Worm (Caenorhabditis elegans) whole organism, L1 larva: Measurements from ENCODE around the gene clc-22.

Source experiments
- F16B12.6 ChIP-seq: fragments of 150-350 bp; optimal IDR thresholded peaks from 2 replicates; lab custom pipeline; 2014; ENCODE audit warnings: missing biosample characterization, missing genetic modification characterization
- aha-1 ChIP-seq: fragments of 150-350 bp; optimal IDR thresholded peaks from 2 replicates; lab custom pipeline; 2014; ENCODE audit warnings: missing biosample characterization, missing genetic modification characterization
- ama-1 ChIP-seq: fragments of 150-350 bp; optimal IDR thresholded peaks from 2 replicates; lab custom pipeline; 2014
- blmp-1 ChIP-seq: fragments of 150-350 bp; optimal IDR thresholded peaks from 2 replicates; lab custom pipeline; 2014; ENCODE audit warnings: missing biosample characterization, missing genetic modification characterization
- ceh-82 ChIP-seq, 3 experiments: fragments of 150-350 bp in 1 of 3; sonication (generic microtip) in 2 of 3; optimal IDR thresholded peaks; 2 replicates each; lab custom pipeline; 2014 to 2017; ENCODE audit warnings: missing biosample characterization in 3 of 3, missing genetic modification characterization in 3 of 3
- lin-39 ChIP-seq: fragments of 150-350 bp; optimal IDR thresholded peaks from 2 replicates; lab custom pipeline; 2014; ENCODE audit warnings: missing biosample characterization, missing genetic modification reagents, missing genetic modification characterization
- lir-3 ChIP-seq: sonication (generic microtip); optimal IDR thresholded peaks from 2 replicates; lab custom pipeline; 2016; ENCODE audit warnings: mild to moderate bottlenecking, missing genetic modification characterization, moderate library complexity, missing compliant biosample characterization; ENCODE audit not compliant: poor library complexity
- lsy-2 ChIP-seq, 2 experiments: fragments of 150-350 bp; optimal IDR thresholded peaks; 2 replicates each; lab custom pipeline; 2014; ENCODE audit warnings: missing biosample characterization in 2 of 2, missing genetic modification characterization in 2 of 2
- nhr-71 ChIP-seq: sonication (generic microtip); optimal IDR thresholded peaks from 2 replicates; lab custom pipeline; 2016; ENCODE audit warnings: mild to moderate bottlenecking, missing genetic modification characterization, moderate library complexity, missing compliant biosample characterization
- nhr-76 ChIP-seq: sonication (generic microtip); optimal IDR thresholded peaks from 2 replicates; lab custom pipeline; 2017; ENCODE audit warnings: missing biosample characterization, missing genetic modification characterization
- pag-3 ChIP-seq: sonication (generic microtip); optimal IDR thresholded peaks from 2 replicates; lab custom pipeline; 2017; ENCODE audit warnings: missing genetic modification characterization, mild to moderate bottlenecking, missing compliant biosample characterization, antibody characterized with exemption, borderline replicate concordance; ENCODE audit not compliant: insufficient read depth
- skn-1 ChIP-seq: fragments of 150-350 bp; optimal IDR thresholded peaks from 2 replicates; lab custom pipeline; 2014; ENCODE audit warnings: missing biosample characterization, missing genetic modification characterization
- snpc-4 ChIP-seq: fragments of 150-350 bp; optimal IDR thresholded peaks from 2 replicates; lab custom pipeline; 2014; ENCODE audit warnings: missing biosample characterization, missing genetic modification characterization

DNA sequence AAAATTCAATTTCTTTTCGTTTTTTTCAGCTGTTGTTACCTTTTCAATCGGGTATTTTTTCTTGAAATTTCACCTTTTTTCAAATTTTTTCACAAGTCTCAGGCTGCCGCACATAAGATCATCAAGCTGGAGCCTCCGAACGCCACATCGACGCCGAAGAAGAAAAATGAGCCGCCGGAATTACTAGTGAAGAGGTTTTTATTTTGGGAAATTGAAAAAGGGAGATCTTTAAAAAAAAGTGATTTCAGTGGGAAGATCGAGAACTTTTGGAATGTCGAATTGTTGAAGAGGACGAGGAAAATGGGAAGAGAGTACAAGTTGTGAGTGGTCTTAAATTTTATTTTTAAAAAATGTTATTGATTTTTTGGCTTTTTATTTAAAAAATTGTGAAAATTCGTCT is 45.8 kb downstream of the clc-22 start, which contains the start of gene sea-2:
- TF ChIP-seq nhr-76 (tag; lab: Kevin White, UChicago) (no peak), F16B12.6 (tag; lab: Kevin White, UChicago) (no peak), lsy-2 (tag; optimal IDR thresholded peaks at IDR 0.05; lab: Kevin White, UChicago) (no peak), ama-1 (lab: Kevin White, UChicago) (no peak), lir-3 (tag; lab: Kevin White, UChicago) (no peak), blmp-1 (tag; lab: Kevin White, UChicago) (no peak), lin-39 (no peak), pag-3 (no peak), skn-1 (tag; lab: Kevin White, UChicago) (no peak), aha-1 (tag; lab: Kevin White, UChicago) (no peak), nhr-71 (tag; lab: Kevin White, UChicago) (no peak), snpc-4 (no peak), ceh-82 (tag; optimal IDR thresholded peaks at IDR 0.05; lab: Kevin White, UChicago) (no peak)
